Fruit fly (Drosophila melanogaster) whole organism, wandering third instar larva: ENCODE data around the gene AhcyL2.

Source experiments
- Abd-B ChIP-seq: fragments of >200 bp; optimal IDR thresholded peaks from 2 replicates; lab custom pipeline; 2017; ENCODE audit warnings: missing biosample characterization, missing genetic modification characterization
- Dfd ChIP-seq: fragments of >200 bp; optimal IDR thresholded peaks from 2 replicates; lab custom pipeline; 2017; ENCODE audit warnings: missing biosample characterization, missing genetic modification characterization
- Myc ChIP-seq: fragments of >200 bp; optimal IDR thresholded peaks from 2 replicates; lab custom pipeline; 2017
- OdsH ChIP-seq: fragments of 200-800 bp; sonication (Bioruptor generic); optimal IDR thresholded peaks from 2 replicates; lab custom pipeline; 2016; ENCODE audit warnings: missing biosample characterization, mild to moderate bottlenecking, missing genetic modification characterization
- br ChIP-seq: fragments of 200-800 bp; sonication (Bioruptor generic); optimal IDR thresholded peaks from 2 replicates; lab custom pipeline; 2016; ENCODE audit warnings: missing biosample characterization, missing genetic modification characterization
- dmrt93B ChIP-seq: fragments of 200-800 bp; sonication (Bioruptor generic); optimal IDR thresholded peaks from 2 replicates; lab custom pipeline; 2018; ENCODE audit warnings: missing biosample characterization, mild to moderate bottlenecking, missing genetic modification characterization
- dsf ChIP-seq: sonication (Bioruptor generic); optimal IDR thresholded peaks from 2 replicates; lab custom pipeline; 2016; ENCODE audit warnings: missing biosample characterization, missing genetic modification characterization, borderline replicate concordance
- ey ChIP-seq: fragments of 200-800 bp; sonication (Bioruptor generic); optimal IDR thresholded peaks from 2 replicates; lab custom pipeline; 2016; ENCODE audit warnings: missing biosample characterization, missing genetic modification characterization
- h ChIP-seq: fragments of 200-800 bp; sonication (Bioruptor generic); optimal IDR thresholded peaks from 3 replicates; lab custom pipeline; 2016; ENCODE audit warnings: missing biosample characterization, mild to moderate bottlenecking, missing genetic modification characterization
- jim ChIP-seq: fragments of 175-275, 200-325 bp; sonication (Bioruptor generic); optimal IDR thresholded peaks from 2 replicates; lab custom pipeline; 2016; ENCODE audit warnings: missing biosample characterization, mild to moderate bottlenecking, missing genetic modification characterization
- lola ChIP-seq: fragments of >200 bp; optimal IDR thresholded peaks from 2 replicates; lab custom pipeline; 2017; ENCODE audit warnings: missing biosample characterization, missing genetic modification characterization
- pan ChIP-seq: fragments of >200 bp; optimal IDR thresholded peaks from 2 replicates; lab custom pipeline; 2017
- psq ChIP-seq: fragments of 200-800 bp; sonication (Bioruptor generic); optimal IDR thresholded peaks from 3 replicates; lab custom pipeline; 2017; ENCODE audit warnings: missing biosample characterization, mild to moderate bottlenecking, missing genetic modification characterization, moderate library complexity
- sage ChIP-seq: fragments of 200-800 bp; sonication (Bioruptor generic); optimal IDR thresholded peaks from 2 replicates; lab custom pipeline; 2016; ENCODE audit warnings: missing biosample characterization, mild to moderate bottlenecking, missing genetic modification characterization

- TF ChIP-seq OdsH (GFP tag; lab: Kevin White, UChicago) (no peak), ey (GFP tag; lab: Kevin White, UChicago) (no peak), Abd-B (GFP tag; lab: Kevin White, UChicago) (no peak), h (no peak), Myc (no peak), psq (GFP tag; lab: Kevin White, UChicago) (no peak), Dfd (GFP tag; lab: Kevin White, UChicago) (no peak), sage (GFP tag; lab: Kevin White, UChicago) (no peak), br (GFP tag; lab: Kevin White, UChicago) (no peak), pan (lab: Kevin White, UChicago) (no peak), lola (no peak), jim (GFP tag; lab: Kevin White, UChicago) (no peak), dsf (no peak), dmrt93B (GFP tag; lab: Kevin White, UChicago) (no peak)
Measured at dm6 chr3R:16944267-16944666, 37.7 kb downstream of the AhcyL2 start.
